Fruit fly (Drosophila melanogaster) whole organism, pupa: ENCODE results near the gene CG33523.

Experiments
- CG10348 ChIP-seq: fragments of 200-800 bp; sonication (Bioruptor generic); IDR thresholded peaks from 2 replicates; pipeline ENCODE4 v1.3.6; 2022; ENCODE audit warnings: missing biosample characterization, missing genetic modification characterization
- CG12605 ChIP-seq: fragments of 200-800 bp; sonication (Bioruptor generic); IDR thresholded peaks from 2 replicates; pipeline ENCODE4 v1.3.6; 2022; ENCODE audit warnings: missing biosample characterization, missing genetic modification characterization
- CG13204 ChIP-seq: fragments of 200-800 bp; sonication (Bioruptor generic); optimal IDR thresholded peaks from 2 replicates; lab custom pipeline; 2018; ENCODE audit warnings: missing biosample characterization, mild to moderate bottlenecking, missing genetic modification characterization, moderate library complexity
- CG14655 ChIP-seq: fragments of 200-800 bp; sonication (Bioruptor generic); optimal IDR thresholded peaks from 3 replicates; lab custom pipeline; 2017; ENCODE audit warnings: mild to moderate bottlenecking, missing biosample characterization, missing genetic modification reagents, missing genetic modification characterization
- CG15710 ChIP-seq: fragments of 200-800 bp; sonication (Bioruptor generic); optimal IDR thresholded peaks from 2 replicates; lab custom pipeline; 2018; ENCODE audit warnings: missing biosample characterization, mild to moderate bottlenecking, missing genetic modification characterization, moderate library complexity
- CG17806 ChIP-seq: fragments of 200-800 bp; sonication (Bioruptor generic); optimal IDR thresholded peaks from 2 replicates; lab custom pipeline; 2018; ENCODE audit warnings: missing biosample characterization, mild to moderate bottlenecking, missing genetic modification characterization, moderate library complexity
- CG32121 ChIP-seq: fragments of 200-800 bp; sonication (Bioruptor generic); IDR thresholded peaks from 2 replicates; pipeline ENCODE4 v1.3.6; 2022; ENCODE audit warnings: missing biosample characterization, missing genetic modification characterization
- CG34367 ChIP-seq: fragments of 200-800 bp; sonication (Bioruptor generic); optimal IDR thresholded peaks from 2 replicates; lab custom pipeline; 2018; ENCODE audit warnings: missing biosample characterization, mild to moderate bottlenecking, missing genetic modification characterization
- CG4496 ChIP-seq: fragments of 200-800 bp; sonication (Bioruptor generic); IDR thresholded peaks from 3 replicates; pipeline ENCODE4 v1.3.6; 2022; ENCODE audit warnings: missing biosample characterization, missing genetic modification characterization
- CG8159 ChIP-seq: fragments of 200-800 bp; sonication (Bioruptor generic); optimal IDR thresholded peaks from 3 replicates; lab custom pipeline; 2018; ENCODE audit warnings: missing biosample characterization, mild to moderate bottlenecking, missing genetic modification characterization, moderate library complexity
- CG8301 ChIP-seq: fragments of 200-800 bp; sonication (Bioruptor generic); optimal IDR thresholded peaks from 2 replicates; lab custom pipeline; 2018; ENCODE audit warnings: missing biosample characterization, mild to moderate bottlenecking, missing genetic modification characterization
- CG9948 ChIP-seq: fragments of 200-800 bp; sonication (Bioruptor generic); optimal IDR thresholded peaks from 2 replicates; lab custom pipeline; 2018; ENCODE audit warnings: missing biosample characterization, mild to moderate bottlenecking, missing genetic modification characterization, moderate library complexity
- D1 ChIP-seq: fragments of 200-800 bp; sonication (Bioruptor generic); optimal IDR thresholded peaks from 2 replicates; lab custom pipeline; 2018; ENCODE audit warnings: missing biosample characterization, mild to moderate bottlenecking, missing genetic modification characterization, moderate library complexity
- EcR ChIP-seq: fragments of 200-800 bp; sonication (Bioruptor generic); optimal IDR thresholded peaks from 3 replicates; lab custom pipeline; 2019; ENCODE audit warnings: missing biosample characterization, missing genetic modification characterization, mild to moderate bottlenecking, moderate library complexity, missing genetic modification reagents
- Ets98B ChIP-seq: fragments of 200-800 bp; sonication (Bioruptor generic); IDR thresholded peaks from 2 replicates; pipeline ENCODE4 v1.3.6; 2022; ENCODE audit warnings: missing biosample characterization, missing genetic modification characterization
- Pif1A ChIP-seq: fragments of 200-800 bp; sonication (Bioruptor generic); optimal IDR thresholded peaks from 3 replicates; lab custom pipeline; 2016; ENCODE audit warnings: missing biosample characterization, missing genetic modification characterization
- Pif1B ChIP-seq: fragments of 200-800 bp; sonication (Bioruptor generic); optimal IDR thresholded peaks from 3 replicates; lab custom pipeline; 2016; ENCODE audit warnings: missing biosample characterization, missing genetic modification characterization
- Snoo ChIP-seq: fragments of 200-800 bp; sonication (Bioruptor generic); optimal IDR thresholded peaks from 3 replicates; lab custom pipeline; 2017; ENCODE audit warnings: missing biosample characterization, mild to moderate bottlenecking, missing genetic modification characterization, inconsistent platforms
- fd96Ca ChIP-seq: fragments of 200-800 bp; sonication (Bioruptor generic); IDR thresholded peaks from 3 replicates; pipeline ENCODE4 v1.3.6; 2022; ENCODE audit warnings: missing biosample characterization, missing genetic modification characterization
- gl ChIP-seq: fragments of 200-800 bp; sonication (Bioruptor generic); optimal IDR thresholded peaks from 2 replicates; lab custom pipeline; 2018; ENCODE audit warnings: missing biosample characterization, mild to moderate bottlenecking, missing genetic modification characterization
- rn ChIP-seq: fragments of 200-800 bp; sonication (Bioruptor generic); IDR thresholded peaks from 2 replicates; pipeline ENCODE4 v1.3.6; 2022; ENCODE audit warnings: missing biosample characterization, missing genetic modification characterization

Gene CG33523

DNA sequence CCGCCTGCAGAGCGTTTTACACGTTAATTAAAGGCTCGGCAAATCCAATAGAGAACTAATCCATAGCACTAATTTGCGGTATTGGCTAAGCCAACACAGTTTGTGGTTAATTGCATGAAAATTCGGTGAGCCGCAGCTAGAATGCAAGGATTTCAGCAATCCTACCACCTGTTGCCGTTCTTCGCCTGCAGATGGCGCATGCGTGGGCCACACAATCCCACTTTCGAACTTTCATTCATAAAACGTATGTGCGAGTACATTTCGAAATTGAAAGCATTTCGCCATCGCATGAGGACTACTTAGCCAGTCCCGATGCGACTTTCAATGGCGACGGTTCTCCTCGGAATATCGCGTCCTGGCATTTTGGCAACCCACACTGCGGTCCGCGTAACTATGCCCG lies 16.6 kb upstream of the CG33523 start, which contains the start of gene CG13288:
TSS of gene CG13288 (plus strand) at position 305 of the 400 bp plus-strand sequence.
- TF ChIP-seq CG4496 (GFP tag; lab: Robert Waterston, UW) (no peak), gl (tag; lab: Kevin White, UChicago) (no peak), CG12605 (GFP tag; lab: Robert Waterston, UW) (peak; percentile 85), CG13204 (GFP tag; lab: Kevin White, UChicago) (no peak)
- TF ChIP-seq, all 21 proteins: peak for 1

DNA sequence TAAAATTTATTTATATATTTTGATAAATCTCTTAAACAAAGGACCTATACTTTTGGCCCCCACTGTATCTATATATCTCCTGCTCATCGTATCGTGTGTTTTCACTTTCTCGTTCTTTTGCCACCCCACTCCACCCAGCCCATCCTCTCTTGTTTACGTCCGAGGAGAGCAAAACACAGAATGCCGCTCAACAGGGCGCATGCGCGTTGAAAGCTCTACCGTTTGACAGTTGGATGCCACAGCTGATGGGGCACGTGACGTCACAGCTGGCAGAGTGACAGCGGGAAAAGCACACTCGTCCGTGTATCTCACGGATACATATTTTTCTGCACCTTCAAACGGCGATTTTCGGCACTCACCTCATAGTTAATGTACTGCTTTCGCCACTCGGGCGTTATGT lies 2.9 kb upstream of the CG33523 start:
- TF ChIP-seq EcR (GFP tag; lab: Kevin White, UChicago) (no peak), gl (tag; lab: Kevin White, UChicago) (no peak), D1 (no peak), Pif1B (GFP tag; lab: Kevin White, UChicago) (no peak), CG13204 (GFP tag; lab: Kevin White, UChicago) (no peak), CG14655 (GFP tag; lab: Kevin White, UChicago) (no peak), Snoo (tag; lab: Kevin White, UChicago) (no peak), rn (GFP tag; lab: Robert Waterston, UW) (no peak), CG9948 (tag; lab: Kevin White, UChicago) (no peak), fd96Ca (GFP tag; lab: Robert Waterston, UW) (no peak), CG4496 (GFP tag; lab: Robert Waterston, UW) (no peak), CG10348 (no peak)

DNA sequence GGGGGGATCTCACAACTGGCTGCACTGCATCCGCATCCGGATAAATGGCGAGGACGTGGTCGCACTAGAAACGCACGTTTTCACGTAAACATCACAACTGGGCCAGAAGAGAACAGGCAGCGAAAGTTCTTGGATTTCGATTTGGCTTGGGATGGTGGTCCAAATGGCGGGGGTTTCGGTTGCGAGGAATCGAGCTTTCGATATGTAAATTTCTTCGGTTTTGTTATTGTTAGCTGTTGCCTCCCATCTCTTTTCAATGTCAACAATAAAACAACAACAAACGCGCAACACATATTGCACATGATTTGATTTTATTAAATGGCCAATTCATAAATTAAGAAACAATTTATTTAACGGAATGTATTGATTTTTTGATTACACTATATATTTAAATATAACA lies 2.4 kb upstream of the CG33523 start, which contains the start of gene PXo:
TSS of gene PXo (minus strand) at position 101 of the 400 bp plus-strand sequence.
- TF ChIP-seq gl (tag; lab: Kevin White, UChicago), result no peak
- no peak for TF ChIP-seq CG34367 (tag; lab: Kevin White, UChicago)
- TF ChIP-seq CG13204 (GFP tag; lab: Kevin White, UChicago), result no peak
- no peak for TF ChIP-seq CG8159 (tag; lab: Kevin White, UChicago)
- TF ChIP-seq Ets98B (GFP tag; lab: Robert Waterston, UW), result no peak

DNA sequence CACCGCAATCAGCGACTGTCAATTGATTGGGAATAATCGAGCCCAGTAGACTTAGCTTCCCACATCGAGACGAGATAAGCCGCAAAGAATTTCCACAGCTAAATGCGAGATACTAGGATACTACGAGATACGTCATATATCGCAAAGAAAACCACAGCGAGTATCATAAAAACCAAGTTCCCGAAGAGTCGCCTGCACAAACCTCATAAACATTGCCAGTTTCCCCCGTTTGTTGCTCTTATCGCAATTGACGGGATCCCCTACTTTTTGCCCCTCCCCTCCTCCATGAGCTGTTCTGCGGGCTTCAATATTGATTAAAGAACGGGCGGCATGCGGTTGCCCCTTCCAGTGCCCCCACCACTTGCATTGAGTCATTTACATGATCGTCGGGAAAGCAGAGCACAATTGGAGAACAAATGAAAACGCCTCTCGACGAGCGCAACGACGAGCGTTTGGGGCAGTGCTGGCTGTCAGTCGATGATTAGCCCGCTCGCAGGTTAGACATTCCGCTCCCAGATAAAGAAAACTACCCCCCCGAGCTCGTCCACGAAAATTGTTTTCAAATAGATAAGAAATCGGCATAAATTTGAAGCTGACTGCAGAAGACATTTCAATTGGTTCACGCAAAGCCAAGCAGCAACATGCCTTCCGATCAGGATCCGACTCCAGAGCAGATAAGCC lies 1.5 kb upstream of the CG33523 start, which contains the start of gene CG32407:
TSS of gene CG32407 (plus strand) at position 51 of the 681 bp plus-strand sequence.
- TF ChIP-seq EcR (GFP tag; lab: Kevin White, UChicago) (no peak), CG13204 (GFP tag; lab: Kevin White, UChicago) (peak; percentile 76), CG8301 (tag; lab: Kevin White, UChicago) (no peak), CG32121 (GFP tag; lab: Robert Waterston, UW) (0 out of 2 replicates have a peak, but pooled peaks have one; percentile 11), CG34367 (tag; lab: Kevin White, UChicago) (peak; percentile 21), CG4496 (GFP tag; lab: Robert Waterston, UW) (peak; percentile 56; the same call in 1 of the 3 replicates), fd96Ca (GFP tag; lab: Robert Waterston, UW) (0 out of 3 replicates have a peak, but pooled peaks have one; percentile 42), Ets98B (GFP tag; lab: Robert Waterston, UW) (peak; percentile 41; the same call in 1 of the 2 replicates)

DNA sequence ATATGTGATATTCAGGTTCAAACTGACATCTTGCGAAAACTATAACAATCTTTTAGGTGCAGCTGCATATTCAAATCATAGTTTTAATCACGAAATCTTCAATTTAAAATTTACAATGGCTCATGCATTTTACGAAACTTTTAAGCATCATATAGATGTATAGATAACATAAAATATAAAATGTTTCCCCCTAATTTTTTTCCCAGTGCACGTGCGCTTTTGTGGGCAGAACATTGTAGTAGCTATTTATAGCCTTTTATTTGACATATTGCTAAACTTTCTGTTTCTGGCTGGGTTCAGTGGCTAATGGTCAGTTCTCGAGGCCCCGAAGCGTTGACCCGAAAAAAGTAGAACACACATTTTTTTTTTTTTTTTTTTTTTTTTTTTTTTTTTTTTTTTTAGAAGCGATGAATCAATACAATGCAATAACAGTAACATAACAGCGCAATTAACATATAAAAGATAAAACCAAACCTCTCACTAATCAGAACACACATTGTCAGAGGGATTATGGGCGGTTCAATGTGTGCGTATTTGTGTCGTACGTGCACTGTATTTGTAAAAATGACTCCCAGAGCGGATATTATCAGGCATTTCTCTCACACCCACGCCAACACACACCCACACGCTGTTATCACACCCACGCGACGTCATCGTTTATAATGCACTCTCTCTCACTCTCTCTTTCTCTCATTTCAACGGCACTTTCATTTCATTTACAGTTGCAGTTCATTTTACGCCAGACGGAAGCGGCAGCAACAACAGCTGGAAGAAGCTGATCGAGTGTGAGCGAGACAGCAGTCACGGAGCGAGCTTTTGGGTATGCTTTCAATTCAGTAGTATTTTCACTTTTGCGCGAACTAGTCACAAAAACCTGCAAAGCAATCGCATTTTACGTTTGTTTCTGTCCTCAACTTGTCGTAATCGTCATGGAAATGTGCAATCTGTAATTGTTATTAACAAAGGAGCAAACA lies 2.6 kb downstream of the CG33523 start:
- TF ChIP-seq CG8159 (tag; lab: Kevin White, UChicago) (no peak), Pif1A (GFP tag; lab: Kevin White, UChicago) (peak; percentile 23), CG13204 (GFP tag; lab: Kevin White, UChicago) (no peak), Ets98B (GFP tag; lab: Robert Waterston, UW) (peak; percentile 60; the same call in 1 of the 2 replicates), fd96Ca (GFP tag; lab: Robert Waterston, UW) (peak; percentile 12; the same call in 1 of the 3 replicates), Pif1B (GFP tag; lab: Kevin White, UChicago) (peak; percentile 34), D1 (no peak), CG14655 (GFP tag; lab: Kevin White, UChicago) (no peak), CG4496 (GFP tag; lab: Robert Waterston, UW) (peak; percentile 66; the same call in 2 of the 3 replicates), EcR (GFP tag; lab: Kevin White, UChicago) (peak; percentile 55), gl (tag; lab: Kevin White, UChicago) (no peak), CG12605 (GFP tag; lab: Robert Waterston, UW) (peak; percentile 12; the same call in 1 of the 2 replicates), Snoo (tag; lab: Kevin White, UChicago) (peak; percentile 20), CG17806 (tag; lab: Kevin White, UChicago) (no peak), CG32121 (GFP tag; lab: Robert Waterston, UW) (peak; percentile 68), CG8301 (tag; lab: Kevin White, UChicago) (peak; percentile 13), CG10348 (no peak), CG9948 (tag; lab: Kevin White, UChicago) (no peak), CG15710 (tag; lab: Kevin White, UChicago) (peak; percentile 5)
- TF ChIP-seq, all 21 proteins: peak for 11
